Worm (Caenorhabditis elegans): ENCODE results near the gene hlh-4.

The hlh-4 gene

DNA sequence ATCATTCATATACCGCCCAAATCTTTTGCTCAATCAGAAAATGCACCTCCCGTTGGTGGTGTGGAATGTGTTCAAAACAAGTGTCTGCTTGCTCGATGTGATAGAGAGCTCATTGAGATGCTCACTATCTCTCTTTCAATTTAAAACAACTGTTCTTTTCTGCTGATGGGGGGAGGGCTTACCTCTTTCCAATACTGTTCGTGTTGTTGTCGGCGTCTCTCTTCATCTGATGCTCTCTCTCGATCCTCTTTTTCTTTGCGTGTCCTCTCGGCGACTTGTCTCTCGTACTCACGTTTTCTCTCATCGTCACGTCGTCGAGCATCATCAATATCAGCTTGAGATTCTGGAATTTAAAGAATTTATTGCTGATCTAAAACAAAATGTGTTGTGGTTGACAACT is 3.1 kb upstream of the hlh-4 start:
- TF ChIP-seq W03F9.2 (tag; optimal IDR thresholded peaks at IDR 0.05) (no peak), dao-5 (tag; optimal IDR thresholded peaks at IDR 0.05) (no peak), him-1 (tag; optimal IDR thresholded peaks at IDR 0.05) (no peak)

DNA sequence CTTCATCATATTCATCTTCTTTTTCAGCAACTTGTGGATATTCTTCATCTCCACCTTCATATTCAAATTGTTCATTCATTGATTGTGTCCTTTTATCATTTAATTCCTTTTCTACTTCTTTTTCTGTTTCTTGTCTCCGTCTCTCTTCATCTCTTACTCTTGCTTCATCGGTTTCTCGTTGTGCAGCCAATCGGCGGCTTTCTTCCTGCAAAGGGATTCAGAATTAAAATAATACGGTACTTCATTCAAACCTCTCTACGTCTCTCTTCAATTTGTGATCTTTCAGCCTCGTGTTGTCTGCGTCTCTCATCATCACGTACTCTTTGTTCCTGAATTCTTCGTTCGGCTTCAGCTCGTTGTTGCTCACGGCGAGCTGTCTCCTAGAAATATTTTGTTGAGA is 1.8 kb upstream of the hlh-4 start:
- TF ChIP-seq W03F9.2 (tag; optimal IDR thresholded peaks at IDR 0.05) (no peak), dao-5 (tag; optimal IDR thresholded peaks at IDR 0.05) (no peak), him-1 (tag; optimal IDR thresholded peaks at IDR 0.05) (no peak)

DNA sequence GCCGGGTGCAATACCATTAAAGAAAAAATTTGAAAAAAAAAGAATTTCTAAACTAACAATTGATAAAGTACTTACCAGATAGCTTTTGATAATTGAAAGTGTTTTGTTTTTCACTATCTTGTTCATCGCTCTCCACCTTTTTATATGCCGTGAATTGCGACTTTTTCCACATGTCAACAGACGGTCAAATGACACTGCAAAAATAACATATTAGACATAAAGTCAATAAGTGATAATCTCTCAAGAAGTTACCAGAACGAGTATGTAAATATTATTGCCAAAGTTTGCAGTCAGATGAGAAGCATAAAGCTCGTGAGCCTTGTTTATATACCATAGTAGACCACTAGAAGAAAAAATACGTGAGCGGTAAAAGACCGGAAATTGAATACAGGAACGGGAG is 3.0 kb downstream of the hlh-4 start, which contains the start of gene dao-6:
Gene dao-6 (minus strand): TSS at position 345 of the 400 bp plus-strand sequence.
- no peak for TF ChIP-seq W03F9.2 (tag; optimal IDR thresholded peaks at IDR 0.05)
- no peak for TF ChIP-seq dao-5 (tag; optimal IDR thresholded peaks at IDR 0.05)
- TF ChIP-seq him-1 (tag; optimal IDR thresholded peaks at IDR 0.05), result no peak

DNA sequence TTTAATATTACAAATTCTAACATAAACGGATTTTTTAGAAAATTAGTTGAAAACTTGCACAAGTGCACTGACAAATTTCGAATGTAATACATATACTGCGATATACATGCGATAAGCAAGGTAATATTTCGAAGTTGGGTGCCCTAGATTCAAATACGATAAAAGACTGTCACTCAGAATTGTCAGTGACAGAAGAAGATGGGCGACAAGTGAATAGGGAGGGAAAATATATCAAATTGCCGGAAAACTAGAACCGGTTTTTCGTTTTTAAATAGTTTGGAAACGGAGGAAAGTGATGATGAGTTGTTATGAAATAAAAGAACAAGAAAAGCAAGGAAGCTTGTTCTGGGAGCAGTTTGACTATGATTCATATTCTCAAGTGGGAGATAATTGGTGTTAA is 4.8 kb downstream of the hlh-4 start:
- TF ChIP-seq him-1 (tag; optimal IDR thresholded peaks at IDR 0.05) (no peak), W03F9.2 (tag; optimal IDR thresholded peaks at IDR 0.05) (no peak), dao-5 (tag; optimal IDR thresholded peaks at IDR 0.05) (no peak)

DNA sequence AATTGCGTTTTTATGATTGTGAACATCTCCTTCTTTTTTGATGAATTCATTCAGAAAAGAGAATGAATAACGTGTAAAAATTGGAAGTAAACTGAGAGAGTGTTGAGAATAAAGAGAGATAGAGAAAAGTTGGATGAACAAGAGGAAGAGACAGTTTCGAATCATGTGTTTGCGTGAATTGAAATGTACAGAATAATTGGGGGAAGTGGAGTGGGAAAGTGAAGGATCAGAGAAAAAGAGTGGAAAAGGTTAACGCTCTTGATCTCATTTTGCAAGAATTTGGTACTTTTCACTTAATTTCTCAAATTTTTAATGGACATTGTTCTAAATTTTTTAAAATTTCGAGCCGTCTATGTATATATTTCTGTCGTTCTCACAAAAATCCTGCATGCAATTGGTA is 5.5 kb downstream of the hlh-4 start:
- TF ChIP-seq dao-5 (tag; optimal IDR thresholded peaks at IDR 0.05), result no peak

DNA sequence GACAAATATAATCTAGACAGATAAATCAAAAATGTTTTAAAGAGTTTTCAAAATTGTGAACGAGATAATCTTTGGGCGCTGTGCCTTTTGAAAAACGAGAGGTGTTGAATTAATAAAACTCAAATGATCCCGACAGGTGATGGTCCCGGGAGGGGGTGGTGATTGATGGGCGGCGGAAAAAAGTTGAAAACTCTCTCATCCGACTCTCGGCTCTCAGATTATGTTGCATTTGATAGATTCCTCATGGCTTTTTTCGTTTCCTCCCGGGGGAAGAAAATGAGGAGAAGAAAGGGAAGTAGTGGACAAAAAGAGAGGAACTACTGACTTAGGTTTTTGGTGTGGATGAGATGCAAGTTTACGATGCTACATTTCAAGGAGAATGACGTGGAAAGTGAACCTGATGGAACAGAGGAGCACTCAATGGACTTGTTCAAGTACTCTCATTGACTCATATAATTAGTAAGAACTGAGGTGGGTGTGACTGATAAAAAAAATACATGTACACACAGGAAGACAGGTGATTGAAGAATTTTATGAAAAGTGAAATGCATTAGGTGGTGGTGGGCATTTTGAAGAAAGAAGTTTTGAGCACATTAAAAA is 7.4 kb downstream of the hlh-4 start:
- TF ChIP-seq him-1 (tag; optimal IDR thresholded peaks at IDR 0.05) (no peak), W03F9.2 (tag; optimal IDR thresholded peaks at IDR 0.05) (no peak), dao-5 (tag; optimal IDR thresholded peaks at IDR 0.05) (no peak)

DNA sequence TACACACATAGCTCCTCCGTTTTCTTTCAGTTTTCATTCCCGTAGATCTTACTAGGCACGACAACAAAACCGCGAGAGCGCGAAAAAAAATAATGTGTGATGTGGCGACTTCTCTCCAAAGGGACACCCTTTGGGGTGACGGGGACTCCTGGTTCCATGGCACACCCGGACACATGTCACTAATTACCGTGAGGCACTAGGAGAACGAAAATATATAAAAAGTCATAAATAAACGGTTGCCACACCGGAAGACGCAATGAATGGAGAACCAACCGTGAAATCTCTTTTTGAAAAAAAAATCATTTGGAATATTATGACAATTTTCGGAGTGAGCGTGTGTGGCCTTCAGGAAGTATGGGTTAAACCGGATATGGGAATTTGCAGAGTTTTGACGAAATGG is 8.4 kb downstream of the hlh-4 start:
- no peak for TF ChIP-seq W03F9.2 (tag; optimal IDR thresholded peaks at IDR 0.05)
- TF ChIP-seq him-1 (tag; optimal IDR thresholded peaks at IDR 0.05), result no peak
- TF ChIP-seq dao-5 (tag; optimal IDR thresholded peaks at IDR 0.05), result no peak

DNA sequence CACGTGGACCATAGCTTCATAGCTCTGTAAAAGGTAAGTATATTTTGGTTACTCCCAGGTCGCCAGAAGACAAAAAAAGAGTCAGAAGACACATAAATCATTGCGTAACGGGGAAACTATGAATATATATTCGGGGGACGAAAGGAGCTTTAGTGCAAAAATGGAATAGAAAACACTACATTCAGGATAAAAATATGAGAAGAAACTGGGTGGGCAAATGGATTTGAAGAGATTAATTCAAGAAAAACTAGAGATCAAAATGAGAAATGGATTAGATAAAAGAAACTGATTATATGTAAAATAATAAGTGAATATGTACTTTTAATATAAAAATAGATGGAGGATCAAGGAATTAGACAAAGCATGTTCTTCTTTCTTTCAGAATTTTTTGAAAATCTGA is 11.4 kb downstream of the hlh-4 start, which contains the start of gene C07A9.12:
Gene C07A9.12 (minus strand): TSS at position 101 of the 400 bp plus-strand sequence.
- TF ChIP-seq dao-5 (tag; optimal IDR thresholded peaks at IDR 0.05) (no peak), W03F9.2 (tag; optimal IDR thresholded peaks at IDR 0.05) (no peak), him-1 (tag; optimal IDR thresholded peaks at IDR 0.05) (no peak)

DNA sequence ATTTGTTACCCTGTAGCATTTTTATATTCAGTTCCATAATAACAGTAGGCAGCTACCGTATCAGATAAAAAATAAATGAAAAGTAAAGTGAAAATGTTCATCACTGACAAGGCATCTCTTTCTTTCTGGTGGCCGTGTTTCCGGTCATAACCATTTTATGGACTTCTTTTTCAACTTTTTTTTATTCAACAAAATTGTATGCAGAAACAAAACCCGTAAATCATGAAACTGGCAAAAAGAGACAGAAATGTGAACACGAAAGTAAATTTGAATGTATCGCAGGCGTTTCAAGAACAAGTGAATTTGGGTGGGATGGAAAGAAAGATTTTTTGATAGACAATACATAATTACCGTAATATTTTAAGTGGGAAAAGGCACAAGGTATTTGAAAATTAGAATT is 13.7 kb downstream of the hlh-4 start, which contains the start of gene clec-162:
Gene clec-162 (minus strand): TSS at position 101 of the 400 bp plus-strand sequence.
- TF ChIP-seq dao-5 (tag; optimal IDR thresholded peaks at IDR 0.05), result no peak
- no peak for TF ChIP-seq him-1 (tag; optimal IDR thresholded peaks at IDR 0.05)
- TF ChIP-seq W03F9.2 (tag; optimal IDR thresholded peaks at IDR 0.05), result no peak

DNA sequence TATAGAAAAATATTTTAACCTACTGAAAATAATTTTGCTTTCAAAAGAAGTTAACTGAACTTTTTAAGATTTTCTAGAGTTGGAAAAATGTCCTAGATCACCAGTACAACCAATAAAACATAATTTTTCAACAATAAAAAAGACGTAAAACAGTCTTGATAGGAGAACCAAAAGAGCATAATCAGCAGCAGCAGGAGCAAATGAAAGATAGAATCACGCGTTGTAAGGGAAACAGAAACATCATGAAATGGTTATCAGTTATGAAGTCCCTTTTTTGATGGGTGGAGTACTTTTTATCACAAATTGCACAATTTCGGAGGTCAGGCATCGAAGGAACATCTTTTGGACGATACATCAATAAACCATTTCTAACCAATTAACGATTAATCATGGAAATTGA is 16.9 kb downstream of the hlh-4 start:
- TF ChIP-seq W03F9.2 (tag; optimal IDR thresholded peaks at IDR 0.05) (no peak), dao-5 (tag; optimal IDR thresholded peaks at IDR 0.05) (no peak), him-1 (tag; optimal IDR thresholded peaks at IDR 0.05) (no peak)

DNA sequence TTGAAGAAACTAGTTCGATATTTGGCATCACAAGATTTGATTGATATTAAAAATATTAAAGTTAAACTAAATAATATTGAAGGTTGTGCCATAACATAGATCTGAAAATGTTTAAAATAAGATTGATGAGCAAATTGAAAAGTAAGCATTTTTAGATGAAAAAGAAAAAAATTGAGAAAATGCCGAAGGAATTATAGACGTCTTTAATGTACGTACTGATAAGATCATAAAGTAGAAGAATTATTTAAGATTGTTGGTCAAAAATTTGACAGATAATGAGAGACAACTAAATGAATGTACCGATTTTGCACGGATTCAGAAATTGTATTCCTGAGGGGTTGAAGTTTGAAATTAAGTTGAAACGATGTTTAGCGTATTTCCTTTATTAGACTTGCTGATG is 18.7 kb downstream of the hlh-4 start, which contains the start of gene ncx-7:
Gene ncx-7 (minus strand): TSS at position 101 of the 400 bp plus-strand sequence.
- TF ChIP-seq W03F9.2 (tag; optimal IDR thresholded peaks at IDR 0.05), result no peak
- TF ChIP-seq dao-5 (tag; optimal IDR thresholded peaks at IDR 0.05), result no peak
- no peak for TF ChIP-seq him-1 (tag; optimal IDR thresholded peaks at IDR 0.05)

DNA sequence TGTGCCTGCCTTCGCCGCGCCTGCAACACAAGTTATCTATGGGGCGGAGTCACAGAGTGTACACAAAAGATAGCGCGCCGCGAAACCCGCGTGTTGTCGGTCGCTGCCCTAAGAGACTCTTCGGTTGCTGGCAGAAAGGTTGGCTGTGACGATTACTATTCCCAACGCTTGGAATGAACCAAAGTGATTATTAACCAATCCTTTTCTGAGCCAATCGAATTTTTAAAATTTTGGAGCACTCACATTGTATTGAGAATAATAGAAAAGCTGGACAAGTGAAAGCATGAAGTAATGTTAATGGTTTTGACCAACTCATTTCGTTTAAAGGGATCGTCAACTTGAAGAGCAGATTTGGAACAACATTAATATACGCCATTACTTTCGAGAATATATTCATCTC is 21.6 kb downstream of the hlh-4 start:
- TF ChIP-seq him-1 (tag; optimal IDR thresholded peaks at IDR 0.05), result no peak
- TF ChIP-seq dao-5 (tag; optimal IDR thresholded peaks at IDR 0.05), result peak; percentile 32
- TF ChIP-seq W03F9.2 (tag; optimal IDR thresholded peaks at IDR 0.05), result peak; percentile 32

DNA sequence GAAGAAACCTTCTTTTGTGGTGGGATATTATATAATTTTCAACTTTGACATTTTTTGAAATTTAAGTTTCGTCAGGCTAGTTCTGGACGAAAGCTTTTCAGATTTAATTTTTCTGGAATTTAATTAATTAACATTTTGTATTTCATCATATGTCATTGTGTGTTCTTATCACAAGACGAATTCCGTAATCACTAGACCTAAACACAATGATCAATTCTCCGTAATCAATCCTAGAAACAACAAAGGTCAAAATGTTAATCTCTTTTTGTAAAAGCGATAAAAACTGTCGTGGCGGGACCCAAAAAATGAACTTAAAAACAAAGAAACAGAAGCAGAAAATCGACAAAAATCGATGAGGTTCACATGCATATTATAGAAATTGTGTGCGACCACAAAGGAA is 24.1 kb downstream of the hlh-4 start:
- no peak for TF ChIP-seq dao-5 (tag; optimal IDR thresholded peaks at IDR 0.05)
- TF ChIP-seq W03F9.2 (tag; optimal IDR thresholded peaks at IDR 0.05), result no peak
- TF ChIP-seq him-1 (tag; optimal IDR thresholded peaks at IDR 0.05), result no peak

DNA sequence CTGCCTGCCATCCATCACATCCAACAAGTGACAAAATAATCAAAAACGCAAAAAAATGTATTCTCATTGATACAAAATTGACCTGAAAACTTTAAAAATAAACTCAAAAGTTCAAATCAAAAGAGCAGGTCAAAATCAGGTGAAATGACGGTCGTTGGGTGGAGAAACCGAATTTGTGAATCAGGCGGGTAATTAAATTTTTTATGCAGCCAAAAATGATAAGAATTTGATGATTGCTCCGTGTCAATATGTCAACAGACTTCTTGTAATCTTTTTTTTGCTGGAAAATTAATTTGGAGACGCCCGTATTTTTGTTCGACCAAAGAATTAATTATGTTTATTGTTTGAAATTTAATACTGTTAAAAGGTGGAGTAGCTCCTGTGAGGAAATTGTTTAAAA is 25.0 kb downstream of the hlh-4 start, which contains the start of gene ncx-6:
Gene ncx-6 (minus strand): TSS at position 88 of the 400 bp plus-strand sequence.
- no peak for TF ChIP-seq W03F9.2 (tag; optimal IDR thresholded peaks at IDR 0.05)
- TF ChIP-seq dao-5 (tag; optimal IDR thresholded peaks at IDR 0.05), result no peak
- no peak for TF ChIP-seq him-1 (tag; optimal IDR thresholded peaks at IDR 0.05)

DNA sequence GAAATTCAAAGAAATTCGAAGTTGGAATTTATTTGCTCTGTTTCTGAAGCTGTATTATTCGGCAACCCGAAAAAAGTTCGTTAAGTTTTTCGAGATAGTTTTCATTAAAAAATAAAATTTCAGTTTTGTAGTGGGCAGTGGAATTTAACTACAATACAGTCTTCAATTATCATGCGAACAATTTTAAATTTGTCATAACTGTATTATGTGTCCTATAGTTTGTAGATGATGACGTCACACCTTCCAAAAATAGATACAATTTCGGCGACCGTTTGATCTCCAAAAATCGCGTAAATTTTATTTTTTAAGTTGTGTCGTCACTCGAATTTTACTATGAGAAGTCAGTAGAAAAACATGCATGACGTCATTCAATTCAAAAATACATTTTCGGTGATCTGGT is 25.7 kb downstream of the hlh-4 start:
- TF ChIP-seq him-1 (tag; optimal IDR thresholded peaks at IDR 0.05) (no peak), W03F9.2 (tag; optimal IDR thresholded peaks at IDR 0.05) (no peak), dao-5 (tag; optimal IDR thresholded peaks at IDR 0.05) (no peak)
